Worm (Caenorhabditis elegans) whole organism, mixed stage, embryonic: ENCODE results near the gene Y54G11A.19.

ENCODE experiments used
- hlh-1 ChIP-seq: fragments of 150-350 bp; optimal IDR thresholded peaks from 2 replicates; lab custom pipeline; 2014; ENCODE audit warnings: missing biosample characterization, missing genetic modification reagents, missing genetic modification characterization
- lin-13 ChIP-seq: fragments of 150-350 bp; optimal IDR thresholded peaks from 2 replicates; lab custom pipeline; 2014; ENCODE audit warnings: missing biosample characterization, missing genetic modification characterization
- lsy-2 ChIP-seq: fragments of 150-350 bp; optimal IDR thresholded peaks from 2 replicates; lab custom pipeline; 2014; ENCODE audit warnings: missing biosample characterization, missing genetic modification characterization
- nhr-2 ChIP-seq: fragments of 150-350 bp; optimal IDR thresholded peaks from 2 replicates; lab custom pipeline; 2014; ENCODE audit warnings: missing biosample characterization, missing genetic modification characterization
- pha-4 ChIP-seq: fragments of 150-350 bp; optimal IDR thresholded peaks from 2 replicates; lab custom pipeline; 2018; ENCODE audit warnings: missing biosample characterization, missing genetic modification reagents, missing genetic modification characterization
- ztf-11 ChIP-seq: fragments of 150-350 bp; optimal IDR thresholded peaks from 2 replicates; lab custom pipeline; 2014; ENCODE audit warnings: missing biosample characterization, missing genetic modification characterization

DNA sequence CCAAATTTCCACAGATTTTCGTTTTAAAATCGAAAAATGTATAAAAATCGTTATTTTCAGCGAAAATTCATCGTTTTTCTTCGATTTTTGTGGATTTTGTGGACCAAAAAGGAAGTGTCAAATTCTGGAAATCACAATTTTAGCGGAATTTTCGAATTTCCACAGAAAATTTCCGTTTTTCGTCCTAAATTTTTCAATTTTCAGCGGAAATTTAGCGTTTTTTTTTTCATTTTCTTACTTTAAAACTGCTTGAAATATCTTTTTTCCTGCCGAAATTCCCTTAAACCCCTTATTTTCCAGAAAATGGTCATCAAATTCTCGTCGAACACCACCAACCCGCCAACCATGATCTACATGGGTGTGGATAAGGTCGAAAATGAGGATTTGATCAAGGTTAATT, 4.6 kb downstream of the Y54G11A.19 start, which contains the start of gene Y54G11A.2:
- no peak for TF ChIP-seq hlh-1 (tag; lab: Kevin White, UChicago)
- TF ChIP-seq ztf-11 = no peak
- TF ChIP-seq lin-13 (tag; lab: Kevin White, UChicago) = no peak
- no peak for TF ChIP-seq lsy-2
- TF ChIP-seq nhr-2 (tag; lab: Kevin White, UChicago) = no peak
- TF ChIP-seq pha-4 (tag; lab: Kevin White, UChicago) = no peak
